Worm (Caenorhabditis elegans) whole organism, midembryonic: Measurements from ENCODE around the gene srlf-27.

Source experiments
- T22C8.4 ChIP-seq: fragments of 200-800 bp; sonication (Bioruptor generic); IDR thresholded peaks from 2 replicates; pipeline ENCODE4 v1.3.6; 2022; ENCODE audit warnings: missing genetic modification characterization, missing compliant biosample characterization
- cog-1 ChIP-seq: sonication (generic microtip); optimal IDR thresholded peaks from 2 replicates; lab custom pipeline; 2016; ENCODE audit warnings: missing genetic modification characterization, missing compliant biosample characterization
- flt-1 ChIP-seq: fragments of 200-800 bp; sonication (Bioruptor generic); IDR thresholded peaks from 2 replicates; pipeline ENCODE4 v1.3.6; 2022; ENCODE audit warnings: missing genetic modification characterization, missing compliant biosample characterization
- klf-2 ChIP-seq: fragments of 200-800 bp; sonication (Bioruptor generic); conservative IDR thresholded peaks from 2 replicates; pipeline ENCODE4 v1.3.6; 2022; ENCODE audit warnings: missing genetic modification reagents, missing genetic modification characterization, missing compliant biosample characterization
- med-1 ChIP-seq: sonication (generic microtip); optimal IDR thresholded peaks from 2 replicates; lab custom pipeline; 2017; ENCODE audit warnings: missing genetic modification characterization, mild to moderate bottlenecking, missing compliant biosample characterization, antibody characterized with exemption, missing genetic modification reagents; ENCODE audit not compliant: insufficient read depth
- ref-1 ChIP-seq: fragments of 200-800 bp; sonication (Bioruptor generic); conservative IDR thresholded peaks from 2 replicates; pipeline ENCODE4 v1.3.6; 2022; ENCODE audit warnings: missing genetic modification reagents, missing genetic modification characterization, missing compliant biosample characterization
- tab-1 ChIP-seq: fragments of 200-800 bp; sonication (Bioruptor generic); IDR thresholded peaks from 2 replicates; pipeline ENCODE4 v1.3.6; 2022; ENCODE audit warnings: missing genetic modification characterization, missing compliant biosample characterization
- ztf-23 ChIP-seq: fragments of 200-800 bp; sonication (Bioruptor generic); IDR thresholded peaks from 2 replicates; pipeline ENCODE4 v1.3.6; 2022; ENCODE audit warnings: missing genetic modification reagents, missing genetic modification characterization, missing compliant biosample characterization
- ztf-29 ChIP-seq: fragments of 200-800 bp; sonication (Bioruptor generic); IDR thresholded peaks from 2 replicates; pipeline ENCODE4 v1.3.6; 2022; ENCODE audit warnings: missing genetic modification reagents, missing genetic modification characterization, missing compliant biosample characterization

srlf-27 gene

ce11 chrIV:14620042-14620441, 17.5 kb upstream of the srlf-27 start:
- TF ChIP-seq med-1 (GFP tag; lab: Kevin White, UChicago) = no peak
- TF ChIP-seq flt-1 (GFP tag; lab: Robert Waterston, UW) = no peak
- no peak for TF ChIP-seq T22C8.4
- no peak for TF ChIP-seq cog-1 (tag; lab: Kevin White, UChicago)
- no peak for TF ChIP-seq ztf-23 (GFP tag; lab: Robert Waterston, UW)
- no peak for TF ChIP-seq ztf-29 (GFP tag; lab: Robert Waterston, UW)
- no peak for TF ChIP-seq ref-1
- TF ChIP-seq klf-2 (GFP tag; lab: Robert Waterston, UW) = no peak
- no peak for TF ChIP-seq tab-1 (GFP tag; lab: Robert Waterston, UW)

- TF ChIP-seq cog-1 (tag; lab: Kevin White, UChicago) (no peak), ref-1 (no peak), ztf-29 (GFP tag; lab: Robert Waterston, UW) (no peak), tab-1 (GFP tag; lab: Robert Waterston, UW) (no peak), ztf-23 (GFP tag; lab: Robert Waterston, UW) (no peak), klf-2 (GFP tag; lab: Robert Waterston, UW) (no peak), med-1 (GFP tag; lab: Kevin White, UChicago) (no peak), T22C8.4 (no peak), flt-1 (GFP tag; lab: Robert Waterston, UW) (no peak)
These were observed 17.0 kb upstream of the srlf-27 start for ce11 chrIV:14620543-14620942.

ce11 chrIV:14621117-14621516, 16.4 kb upstream of the srlf-27 start:
- no peak for TF ChIP-seq tab-1 (GFP tag; lab: Robert Waterston, UW)
- no peak for TF ChIP-seq flt-1 (GFP tag; lab: Robert Waterston, UW)
- TF ChIP-seq ref-1 = no peak
- TF ChIP-seq klf-2 (GFP tag; lab: Robert Waterston, UW) = no peak
- no peak for TF ChIP-seq T22C8.4
- no peak for TF ChIP-seq ztf-23 (GFP tag; lab: Robert Waterston, UW)
- no peak for TF ChIP-seq ztf-29 (GFP tag; lab: Robert Waterston, UW)
- TF ChIP-seq med-1 (GFP tag; lab: Kevin White, UChicago) = no peak
- no peak for TF ChIP-seq cog-1 (tag; lab: Kevin White, UChicago)

ce11 chrIV:14622109-14622508, 15.4 kb upstream of the srlf-27 start:
- TF ChIP-seq ztf-23 (GFP tag; lab: Robert Waterston, UW) (no peak), T22C8.4 (no peak), ztf-29 (GFP tag; lab: Robert Waterston, UW) (no peak), flt-1 (GFP tag; lab: Robert Waterston, UW) (0 out of 2 replicates have a peak, but pooled peaks have one; percentile 27)

ce11 chrIV:14631726-14632125, 5.8 kb upstream of the srlf-27 start:
- no peak for TF ChIP-seq tab-1 (GFP tag; lab: Robert Waterston, UW)
- no peak for TF ChIP-seq flt-1 (GFP tag; lab: Robert Waterston, UW)
- no peak for TF ChIP-seq cog-1 (tag; lab: Kevin White, UChicago)
- no peak for TF ChIP-seq ref-1
- no peak for TF ChIP-seq ztf-23 (GFP tag; lab: Robert Waterston, UW)
- no peak for TF ChIP-seq ztf-29 (GFP tag; lab: Robert Waterston, UW)
- no peak for TF ChIP-seq klf-2 (GFP tag; lab: Robert Waterston, UW)
- TF ChIP-seq T22C8.4 = no peak
- no peak for TF ChIP-seq med-1 (GFP tag; lab: Kevin White, UChicago)

ce11 chrIV:14632799-14633198, 4.7 kb upstream of the srlf-27 start, which contains the start of gene irld-4:
Gene irld-4, plus strand, starts transcription at chrIV:14633099.
- TF ChIP-seq tab-1 (GFP tag; lab: Robert Waterston, UW) = no peak
- TF ChIP-seq ztf-23 (GFP tag; lab: Robert Waterston, UW) = no peak
- no peak for TF ChIP-seq klf-2 (GFP tag; lab: Robert Waterston, UW)
- no peak for TF ChIP-seq T22C8.4
- no peak for TF ChIP-seq ztf-29 (GFP tag; lab: Robert Waterston, UW)
- no peak for TF ChIP-seq cog-1 (tag; lab: Kevin White, UChicago)
- TF ChIP-seq med-1 (GFP tag; lab: Kevin White, UChicago) = no peak
- no peak for TF ChIP-seq flt-1 (GFP tag; lab: Robert Waterston, UW)
- no peak for TF ChIP-seq ref-1

- no peak for TF ChIP-seq T22C8.4
- TF ChIP-seq ref-1 = no peak
- TF ChIP-seq cog-1 (tag; lab: Kevin White, UChicago) = no peak
- no peak for TF ChIP-seq tab-1 (GFP tag; lab: Robert Waterston, UW)
- TF ChIP-seq flt-1 (GFP tag; lab: Robert Waterston, UW) = no peak
- TF ChIP-seq med-1 (GFP tag; lab: Kevin White, UChicago) = no peak
- TF ChIP-seq klf-2 (GFP tag; lab: Robert Waterston, UW) = no peak
- TF ChIP-seq ztf-23 (GFP tag; lab: Robert Waterston, UW) = no peak
- no peak for TF ChIP-seq ztf-29 (GFP tag; lab: Robert Waterston, UW)
These were observed 2.7 kb upstream of the srlf-27 start, which contains the start of gene ule-2 for ce11 chrIV:14634826-14635225. Gene ule-2, plus strand, starts transcription at chrIV:14635126.

ce11 chrIV:14653066-14653465, 15.6 kb downstream of the srlf-27 start, which contains the start of gene talp-3:
Gene talp-3, minus strand, starts transcription at chrIV:14653380.
- TF ChIP-seq cog-1 (tag; lab: Kevin White, UChicago) = no peak
- TF ChIP-seq med-1 (GFP tag; lab: Kevin White, UChicago) = no peak
- no peak for TF ChIP-seq ztf-23 (GFP tag; lab: Robert Waterston, UW)
- TF ChIP-seq flt-1 (GFP tag; lab: Robert Waterston, UW) = no peak
- no peak for TF ChIP-seq ref-1
- TF ChIP-seq T22C8.4 = no peak
- TF ChIP-seq ztf-29 (GFP tag; lab: Robert Waterston, UW) = no peak
- no peak for TF ChIP-seq tab-1 (GFP tag; lab: Robert Waterston, UW)
- no peak for TF ChIP-seq klf-2 (GFP tag; lab: Robert Waterston, UW)

ce11 chrIV:14656573-14657129, 19.1 kb downstream of the srlf-27 start, which contains the start of gene Y57G11C.33:
Gene Y57G11C.33, plus strand, starts transcription at chrIV:14657079.
- no peak for TF ChIP-seq tab-1 (GFP tag; lab: Robert Waterston, UW)
- no peak for TF ChIP-seq med-1 (GFP tag; lab: Kevin White, UChicago)
- TF ChIP-seq ztf-29 (GFP tag; lab: Robert Waterston, UW) = no peak
- no peak for TF ChIP-seq flt-1 (GFP tag; lab: Robert Waterston, UW)
- TF ChIP-seq klf-2 (GFP tag; lab: Robert Waterston, UW) = no peak
- TF ChIP-seq cog-1 (tag; lab: Kevin White, UChicago) = no peak
- no peak for TF ChIP-seq ref-1
- no peak for TF ChIP-seq T22C8.4
